Fruit fly (Drosophila melanogaster) whole organism, adult: Measurements from ENCODE around the gene CG1542.

ENCODE experiments used
- CG11617 ChIP-seq: fragments of 200-800 bp; sonication (Bioruptor generic); optimal IDR thresholded peaks from 2 replicates; lab custom pipeline; 2017; ENCODE audit warnings: mild to moderate bottlenecking, missing biosample characterization, missing genetic modification reagents, missing genetic modification characterization
- CG12768 ChIP-seq: fragments of 200-800 bp; sonication (Bioruptor generic); optimal IDR thresholded peaks from 2 replicates; lab custom pipeline; 2017; ENCODE audit warnings: missing biosample characterization, missing genetic modification characterization, mild to moderate bottlenecking, moderate library complexity, missing genetic modification reagents
- CG14711 ChIP-seq: fragments of 200-800 bp; sonication (Bioruptor generic); optimal IDR thresholded peaks from 2 replicates; lab custom pipeline; 2018; ENCODE audit warnings: missing biosample characterization, mild to moderate bottlenecking, missing genetic modification characterization, moderate library complexity
- CG1620 ChIP-seq: fragments of 200-800 bp; sonication (Bioruptor generic); optimal IDR thresholded peaks from 2 replicates; lab custom pipeline; 2016; ENCODE audit warnings: missing biosample characterization, missing genetic modification characterization
- CG33017 ChIP-seq: fragments of 200-800 bp; sonication (Bioruptor generic); optimal IDR thresholded peaks from 2 replicates; lab custom pipeline; 2018; ENCODE audit warnings: missing biosample characterization, mild to moderate bottlenecking, missing genetic modification characterization, moderate library complexity
- CG5204 ChIP-seq: fragments of 200-800 bp; sonication (Bioruptor generic); optimal IDR thresholded peaks from 2 replicates; lab custom pipeline; 2016; ENCODE audit warnings: missing biosample characterization, missing genetic modification characterization
- CG7045 ChIP-seq: fragments of 200-800 bp; sonication (Bioruptor generic); optimal IDR thresholded peaks from 2 replicates; lab custom pipeline; 2017; ENCODE audit warnings: missing biosample characterization, mild to moderate bottlenecking, missing genetic modification characterization
- CG7101 ChIP-seq: fragments of 200-800 bp; sonication (Bioruptor generic); optimal IDR thresholded peaks from 2 replicates; lab custom pipeline; 2018; ENCODE audit warnings: missing biosample characterization, mild to moderate bottlenecking, missing genetic modification characterization, moderate library complexity
- Clk ChIP-seq: fragments of 200-800 bp; sonication (Bioruptor generic); optimal IDR thresholded peaks from 2 replicates; lab custom pipeline; 2017; ENCODE audit warnings: missing biosample characterization, missing genetic modification characterization
- Crg-1 ChIP-seq: fragments of 200-800 bp; sonication (Bioruptor generic); optimal IDR thresholded peaks from 2 replicates; lab custom pipeline; 2016; ENCODE audit warnings: missing biosample characterization, missing genetic modification characterization
- Hr96 ChIP-seq: fragments of 200-800 bp; sonication (Bioruptor generic); optimal IDR thresholded peaks from 2 replicates; lab custom pipeline; 2016; ENCODE audit warnings: missing biosample characterization, missing genetic modification characterization
- Mnt ChIP-seq: fragments of 200-800 bp; sonication (Bioruptor generic); optimal IDR thresholded peaks from 2 replicates; lab custom pipeline; 2016; ENCODE audit warnings: missing biosample characterization, mild to moderate bottlenecking, missing genetic modification characterization
- bab1 ChIP-seq: fragments of 200-800 bp; sonication (Bioruptor generic); optimal IDR thresholded peaks from 3 replicates; lab custom pipeline; 2019; ENCODE audit warnings: missing biosample characterization, mild to moderate bottlenecking, missing genetic modification characterization, moderate library complexity
- cic ChIP-seq: fragments of 200-800 bp; sonication (Bioruptor generic); optimal IDR thresholded peaks from 2 replicates; lab custom pipeline; 2017; ENCODE audit warnings: missing biosample characterization, mild to moderate bottlenecking, missing genetic modification characterization, moderate library complexity
- cnc ChIP-seq, 2 experiments: fragments of >200 bp; optimal IDR thresholded peaks; 2 replicates each; lab custom pipeline; 2017
- kay ChIP-seq: fragments of 200-800 bp; sonication (Bioruptor generic); peaks from one replicate; lab custom pipeline; 2016; ENCODE audit warnings: missing biosample characterization, missing genetic modification characterization, borderline replicate concordance
- ovo ChIP-seq: fragments of 200-800 bp; sonication (Bioruptor generic); optimal IDR thresholded peaks from 2 replicates; lab custom pipeline; 2016; ENCODE audit warnings: missing biosample characterization, missing genetic modification characterization
- pad ChIP-seq: fragments of 200-800 bp; sonication (Bioruptor generic); optimal IDR thresholded peaks from 3 replicates; lab custom pipeline; 2017; ENCODE audit warnings: missing biosample characterization, missing genetic modification characterization, mild to moderate bottlenecking, moderate library complexity, missing genetic modification reagents
- tj ChIP-seq: fragments of 200-800 bp; sonication (Bioruptor generic); optimal IDR thresholded peaks from 3 replicates; lab custom pipeline; 2017; ENCODE audit warnings: missing biosample characterization, mild to moderate bottlenecking, missing genetic modification characterization, moderate library complexity
- toe ChIP-seq: fragments of 200-800 bp; sonication (Bioruptor generic); optimal IDR thresholded peaks from 2 replicates; lab custom pipeline; 2016; ENCODE audit warnings: missing biosample characterization, missing genetic modification characterization

CG1542 gene

DNA sequence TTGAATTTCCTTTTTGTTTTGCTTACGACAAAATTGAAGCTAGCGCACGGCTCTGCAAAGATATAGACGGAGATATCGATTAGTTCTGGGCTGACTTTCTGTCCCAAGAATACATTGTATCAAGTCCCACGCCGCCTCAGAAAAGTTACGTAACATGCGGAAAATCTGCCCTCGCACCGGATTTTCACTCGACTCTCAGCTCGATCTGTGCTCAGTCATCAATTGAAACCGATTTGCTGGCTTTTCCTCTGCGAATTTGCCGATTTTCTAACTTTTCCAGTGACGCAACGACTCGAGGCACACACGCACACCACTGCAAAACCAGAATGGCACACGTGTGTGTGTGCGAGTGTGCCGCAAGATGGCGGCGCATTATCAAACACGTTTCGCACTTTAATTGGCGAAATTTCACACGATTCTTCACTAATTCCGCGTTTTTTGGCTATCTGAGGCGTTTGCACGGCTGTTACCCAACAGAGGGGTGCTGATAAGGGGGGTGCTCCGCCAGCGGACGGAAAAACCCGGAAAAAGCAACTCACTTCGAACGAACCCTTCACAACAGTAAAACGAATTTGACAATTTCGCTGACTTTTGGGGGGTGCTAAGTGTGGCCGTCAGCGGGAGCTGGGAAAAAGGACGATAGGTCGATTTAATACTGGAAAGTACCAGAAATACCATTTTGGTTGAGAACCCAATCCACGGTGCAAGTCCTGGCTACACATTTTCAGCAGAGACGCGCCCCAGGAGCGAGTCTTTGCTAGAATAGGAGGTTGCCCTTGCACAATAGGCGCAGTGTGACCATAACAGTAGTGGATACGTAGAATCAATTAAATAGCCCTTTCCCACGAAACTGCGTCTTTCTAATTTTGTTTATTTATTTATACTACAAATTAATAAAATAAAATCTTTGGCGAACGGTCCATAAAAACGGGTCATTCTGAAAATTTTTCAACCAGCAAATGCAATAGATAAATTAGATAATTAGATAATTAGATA lies 6.0 kb downstream of the CG1542 start, which contains the start of gene ATPsynC:
Gene ATPsynC (minus strand): TSS at position 634 of the 996 bp plus-strand sequence.
- TF ChIP-seq cnc (optimal IDR thresholded peaks at IDR 0.05; lab: Kevin White, UChicago) (no peak), CG12768 (peak; percentile 67), CG7045 (GFP tag; lab: Kevin White, UChicago) (peak; percentile 41), CG14711 (tag; lab: Kevin White, UChicago) (peak; percentile 9), Crg-1 (GFP tag; lab: Kevin White, UChicago) (peak; percentile 16), cic (GFP tag; lab: Kevin White, UChicago) (peak; percentile 69), Hr96 (GFP tag; lab: Kevin White, UChicago) (no peak), ovo (no peak), Mnt (GFP tag; lab: Kevin White, UChicago) (peak; percentile 90), tj (GFP tag; lab: Kevin White, UChicago) (peak; percentile 67), Clk (GFP tag; lab: Kevin White, UChicago) (no peak), CG7101 (tag; lab: Kevin White, UChicago) (peak; percentile 60), CG1620 (GFP tag; lab: Kevin White, UChicago) (peak; percentile 40), CG5204 (GFP tag; lab: Kevin White, UChicago) (no peak), toe (GFP tag; lab: Kevin White, UChicago) (no peak), CG33017 (tag; lab: Kevin White, UChicago) (peak; percentile 39), kay (no peak), pad (GFP tag; lab: Kevin White, UChicago) (peak; percentile 49), CG11617 (GFP tag; lab: Kevin White, UChicago) (no peak), bab1 (GFP tag; lab: Kevin White, UChicago) (peak; percentile 79)

DNA sequence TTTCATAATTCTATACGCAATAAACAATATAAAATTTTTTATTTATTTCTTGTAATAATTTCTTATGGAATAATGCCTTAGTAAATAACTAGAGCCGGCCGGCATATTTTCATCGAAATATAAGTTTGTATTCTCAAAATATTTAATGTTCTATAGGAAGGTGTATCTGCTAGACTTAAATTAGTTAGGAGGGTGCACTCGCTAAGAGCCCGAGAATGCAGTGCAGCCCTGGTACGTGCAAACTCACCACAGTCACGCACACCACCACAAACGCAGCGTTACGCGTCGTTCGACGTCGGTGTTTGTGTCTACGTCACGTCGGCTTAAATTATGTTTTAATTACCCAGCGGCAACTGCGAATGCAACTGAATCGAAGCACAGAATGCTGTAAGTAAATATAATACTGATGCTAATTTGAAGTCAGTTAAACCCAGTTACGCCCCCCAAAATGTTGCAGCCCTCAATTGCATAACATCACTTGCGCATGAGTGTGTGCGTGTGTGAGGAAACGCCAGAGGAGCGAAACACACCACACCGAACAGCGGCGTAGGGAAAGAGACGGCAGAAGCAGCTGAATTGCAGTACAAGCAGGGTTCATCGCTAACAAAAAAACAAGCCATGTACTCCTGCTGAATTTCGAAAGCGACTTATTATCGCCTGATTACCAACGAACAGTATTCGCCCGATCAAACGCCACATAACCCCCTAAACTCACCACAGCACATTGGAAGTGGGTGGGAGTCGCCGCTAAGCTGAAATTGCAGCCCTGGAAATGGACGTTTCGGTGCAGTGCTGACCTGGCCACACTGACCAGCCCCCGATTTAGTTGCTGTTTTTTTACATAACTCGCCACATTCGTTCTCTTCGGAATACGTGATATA lies 7.4 kb downstream of the CG1542 start, which contains the start of gene CG12054:
Gene CG12054 (plus strand): TSS at position 247 of the 881 bp plus-strand sequence.
- TF ChIP-seq Crg-1 (GFP tag; lab: Kevin White, UChicago) = no peak
- TF ChIP-seq Mnt (GFP tag; lab: Kevin White, UChicago) = peak; percentile 15
- TF ChIP-seq cic (GFP tag; lab: Kevin White, UChicago) = no peak
- TF ChIP-seq bab1 (GFP tag; lab: Kevin White, UChicago) = peak; percentile 3
- TF ChIP-seq CG1620 (GFP tag; lab: Kevin White, UChicago) = peak; percentile 19
- peak; percentile 27 for TF ChIP-seq Hr96 (GFP tag; lab: Kevin White, UChicago)

DNA sequence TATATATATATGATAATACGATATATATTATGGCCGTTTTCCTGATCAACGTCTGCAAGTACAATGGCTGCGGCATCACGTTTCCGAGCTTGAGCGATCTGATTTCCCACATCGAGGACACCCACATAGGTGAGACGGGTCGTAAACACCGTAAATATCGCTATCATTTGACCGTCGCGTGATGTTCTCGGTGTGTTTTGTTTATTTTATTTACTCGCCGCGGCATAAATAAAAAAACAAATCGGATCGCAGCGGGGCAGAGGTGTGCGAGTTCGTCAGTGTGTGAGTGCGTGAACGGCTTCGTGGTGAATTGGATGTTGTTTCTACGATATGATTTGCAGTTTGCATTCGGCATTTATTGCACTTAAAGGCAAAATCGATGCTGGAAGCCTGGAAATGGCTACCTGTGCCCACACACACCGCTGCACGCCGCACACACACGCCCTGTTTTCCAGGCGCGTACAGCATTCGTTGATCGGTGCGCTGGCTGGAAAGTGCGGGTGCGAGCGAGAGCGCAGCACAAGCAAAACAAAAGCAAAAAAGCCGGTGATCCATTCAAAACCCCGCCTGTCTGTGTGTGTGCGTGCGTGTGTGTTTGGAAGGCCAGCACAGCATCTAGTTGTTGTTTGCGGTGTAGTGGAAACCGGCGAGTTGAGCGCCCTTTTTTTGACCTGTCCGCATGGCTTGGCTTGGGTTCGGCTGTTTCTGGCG lies 8.2 kb downstream of the CG1542 start:
- TF ChIP-seq Crg-1 (GFP tag; lab: Kevin White, UChicago) (peak; percentile 15), cic (GFP tag; lab: Kevin White, UChicago) (peak; percentile 99), CG5204 (GFP tag; lab: Kevin White, UChicago) (no peak), CG33017 (tag; lab: Kevin White, UChicago) (peak; percentile 31), cnc (optimal IDR thresholded peaks at IDR 0.05; lab: Kevin White, UChicago) (no peak), ovo (peak; percentile 7), CG7045 (GFP tag; lab: Kevin White, UChicago) (no peak), CG11617 (GFP tag; lab: Kevin White, UChicago) (peak; percentile 60), pad (GFP tag; lab: Kevin White, UChicago) (peak; percentile 28), tj (GFP tag; lab: Kevin White, UChicago) (peak; percentile 59), CG14711 (tag; lab: Kevin White, UChicago) (peak; percentile 17), Mnt (GFP tag; lab: Kevin White, UChicago) (peak; percentile 18), CG12768 (peak; percentile 18)

DNA sequence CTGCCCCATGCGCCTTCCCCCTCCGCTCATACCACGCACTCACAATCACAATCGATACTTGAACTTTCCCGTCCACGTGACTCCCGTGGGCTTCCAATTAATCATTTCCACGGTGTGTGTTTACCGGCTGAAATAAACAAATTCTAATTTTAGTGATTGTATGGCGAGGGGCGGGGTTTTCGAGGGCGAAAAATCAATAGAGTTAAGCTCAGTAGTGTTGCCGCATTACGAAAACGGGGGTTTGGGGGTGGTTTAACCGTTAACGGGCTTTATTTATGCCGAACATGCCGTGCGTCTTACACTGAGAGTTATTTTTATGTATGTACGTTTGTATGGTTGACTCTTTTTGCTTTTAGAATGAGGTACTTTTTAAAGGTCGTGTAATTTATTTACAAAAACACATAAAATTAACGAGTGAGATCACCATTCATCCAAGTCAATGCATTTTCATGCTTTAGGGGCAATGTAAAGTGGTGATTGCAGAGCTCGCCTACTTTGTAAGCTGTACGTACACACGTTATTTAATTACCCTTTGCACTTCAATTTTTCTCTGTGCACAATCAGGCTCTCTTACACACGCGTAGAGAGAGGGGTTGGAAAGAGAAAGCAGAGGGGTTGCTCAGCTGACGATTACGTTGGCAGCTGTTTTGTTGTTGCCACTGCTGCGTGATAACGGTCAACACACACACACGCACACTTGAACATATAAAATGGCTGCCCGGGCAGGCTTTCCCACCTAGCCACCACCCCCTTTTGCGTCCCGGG lies 9.0 kb downstream of the CG1542 start:
- TF ChIP-seq cnc (optimal IDR thresholded peaks at IDR 0.05; lab: Kevin White, UChicago) = no peak
- TF ChIP-seq ovo = peak; percentile 17
- peak; percentile 56 for TF ChIP-seq CG7101 (tag; lab: Kevin White, UChicago)
- TF ChIP-seq CG11617 (GFP tag; lab: Kevin White, UChicago) = peak; percentile 63
- TF ChIP-seq CG7045 (GFP tag; lab: Kevin White, UChicago) = peak; percentile 69
- TF ChIP-seq Clk (GFP tag; lab: Kevin White, UChicago) = no peak
- TF ChIP-seq CG33017 (tag; lab: Kevin White, UChicago) = peak; percentile 63
- TF ChIP-seq pad (GFP tag; lab: Kevin White, UChicago) = peak; percentile 13
- peak; percentile 42 for TF ChIP-seq Hr96 (GFP tag; lab: Kevin White, UChicago)
